Fruit fly (Drosophila melanogaster): ENCODE results near the gene slmb.

The slmb gene

dm6 chr3R:21127352-21127985, at the start of gene slmb, which contains the start of gene CG5793:
Gene slmb, minus strand, starts transcription at chr3R:21127485.
Gene CG5793, plus strand, starts transcription at chr3R:21127573.
- no peak for TF ChIP-seq insv (optimal IDR thresholded peaks at IDR 0.05)
- TF ChIP-seq h (optimal IDR thresholded peaks at IDR 0.05): no peak
- TF ChIP-seq psq (optimal IDR thresholded peaks at IDR 0.05): no peak
- no peak for TF ChIP-seq ttk (optimal IDR thresholded peaks at IDR 0.05)
- no peak for TF ChIP-seq Sin3A (optimal IDR thresholded peaks at IDR 0.05)
- no peak for TF ChIP-seq Myc (optimal IDR thresholded peaks at IDR 0.05)

- TF ChIP-seq ttk (optimal IDR thresholded peaks at IDR 0.05) (no peak), psq (optimal IDR thresholded peaks at IDR 0.05) (no peak), h (optimal IDR thresholded peaks at IDR 0.05) (no peak), Sin3A (optimal IDR thresholded peaks at IDR 0.05) (no peak), insv (optimal IDR thresholded peaks at IDR 0.05) (no peak), Myc (optimal IDR thresholded peaks at IDR 0.05) (no peak)
Measured at dm6 chr3R:21176663-21177145, 49.4 kb upstream of the slmb start.

- TF ChIP-seq insv (optimal IDR thresholded peaks at IDR 0.05) (no peak), Sin3A (optimal IDR thresholded peaks at IDR 0.05) (no peak), psq (optimal IDR thresholded peaks at IDR 0.05) (no peak), ttk (optimal IDR thresholded peaks at IDR 0.05) (no peak), h (optimal IDR thresholded peaks at IDR 0.05) (no peak), Myc (optimal IDR thresholded peaks at IDR 0.05) (no peak)
Measured at dm6 chr3R:21169525-21170149, 42.4 kb upstream of the slmb start.

DNA sequence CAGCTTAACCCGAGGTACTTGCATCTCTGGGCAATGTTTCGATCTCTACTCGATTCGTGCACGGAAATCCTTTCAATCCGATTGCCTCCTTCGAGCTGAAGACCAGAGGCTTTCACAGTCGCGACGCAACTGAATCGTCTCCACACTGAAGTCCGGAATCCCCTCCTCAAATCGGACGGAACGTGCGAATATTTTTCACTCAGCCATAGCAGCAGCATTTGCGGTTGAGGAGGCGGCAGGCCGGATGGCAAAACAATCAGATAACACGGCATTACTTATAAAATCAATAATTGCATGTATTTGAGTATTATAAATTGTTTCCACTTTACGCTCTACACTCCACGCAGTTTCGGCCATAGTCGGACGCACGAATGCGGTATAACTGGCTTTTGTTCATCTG, 40.8 kb upstream of the slmb start, which contains the start of gene Snmp1:
TSS of gene Snmp1 (minus strand) at position 101 of the 400 bp plus-strand sequence.
- no peak for TF ChIP-seq insv (optimal IDR thresholded peaks at IDR 0.05)
- no peak for TF ChIP-seq Myc (optimal IDR thresholded peaks at IDR 0.05)
- no peak for TF ChIP-seq ttk (optimal IDR thresholded peaks at IDR 0.05)
- TF ChIP-seq psq (optimal IDR thresholded peaks at IDR 0.05): no peak
- no peak for TF ChIP-seq h (optimal IDR thresholded peaks at IDR 0.05)
- TF ChIP-seq Sin3A (optimal IDR thresholded peaks at IDR 0.05): no peak

- TF ChIP-seq psq (optimal IDR thresholded peaks at IDR 0.05) (no peak), insv (optimal IDR thresholded peaks at IDR 0.05) (no peak), Myc (optimal IDR thresholded peaks at IDR 0.05) (no peak), h (optimal IDR thresholded peaks at IDR 0.05) (no peak), ttk (optimal IDR thresholded peaks at IDR 0.05) (no peak), Sin3A (optimal IDR thresholded peaks at IDR 0.05) (no peak)
Measured at dm6 chr3R:21163318-21163828, 36.1 kb upstream of the slmb start, which contains the start of gene CG5810. Gene CG5810, plus strand, starts transcription at chr3R:21163778.

DNA sequence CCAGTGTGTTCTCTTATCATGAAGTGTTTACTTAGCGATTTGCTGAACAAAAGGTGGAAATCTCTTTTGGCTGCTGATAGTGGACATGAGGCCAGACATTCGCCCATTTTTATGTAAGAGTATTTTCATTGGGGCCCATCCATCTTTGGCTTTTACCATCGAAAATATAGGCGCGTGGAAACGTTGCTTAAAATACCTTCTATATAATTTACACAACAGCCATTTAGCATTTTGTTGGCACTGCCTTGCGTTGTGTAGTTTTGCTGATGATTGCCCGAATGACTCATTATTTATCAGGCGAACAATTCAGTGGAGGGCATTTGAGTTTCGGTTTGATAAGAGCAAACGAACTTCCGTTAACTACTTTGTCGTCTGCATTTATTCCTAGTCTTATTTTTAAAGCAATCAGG, 34.3 kb upstream of the slmb start:
- TF ChIP-seq insv (optimal IDR thresholded peaks at IDR 0.05) (no peak), Myc (optimal IDR thresholded peaks at IDR 0.05) (no peak), h (optimal IDR thresholded peaks at IDR 0.05) (no peak), psq (optimal IDR thresholded peaks at IDR 0.05) (no peak), ttk (optimal IDR thresholded peaks at IDR 0.05) (no peak), Sin3A (optimal IDR thresholded peaks at IDR 0.05) (no peak)

- TF ChIP-seq psq (optimal IDR thresholded peaks at IDR 0.05) (no peak), insv (optimal IDR thresholded peaks at IDR 0.05) (no peak), ttk (optimal IDR thresholded peaks at IDR 0.05) (no peak), Sin3A (optimal IDR thresholded peaks at IDR 0.05) (no peak), h (optimal IDR thresholded peaks at IDR 0.05) (no peak), Myc (optimal IDR thresholded peaks at IDR 0.05) (no peak)
Measured at dm6 chr3R:21161042-21161532, 33.8 kb upstream of the slmb start, which contains the start of gene cDIP. Gene cDIP, minus strand, starts transcription at chr3R:21161092.

dm6 chr3R:21158643-21159042, 31.4 kb upstream of the slmb start:
- TF ChIP-seq psq (optimal IDR thresholded peaks at IDR 0.05) (no peak), insv (optimal IDR thresholded peaks at IDR 0.05) (no peak), ttk (optimal IDR thresholded peaks at IDR 0.05) (no peak), Sin3A (optimal IDR thresholded peaks at IDR 0.05) (no peak)

DNA sequence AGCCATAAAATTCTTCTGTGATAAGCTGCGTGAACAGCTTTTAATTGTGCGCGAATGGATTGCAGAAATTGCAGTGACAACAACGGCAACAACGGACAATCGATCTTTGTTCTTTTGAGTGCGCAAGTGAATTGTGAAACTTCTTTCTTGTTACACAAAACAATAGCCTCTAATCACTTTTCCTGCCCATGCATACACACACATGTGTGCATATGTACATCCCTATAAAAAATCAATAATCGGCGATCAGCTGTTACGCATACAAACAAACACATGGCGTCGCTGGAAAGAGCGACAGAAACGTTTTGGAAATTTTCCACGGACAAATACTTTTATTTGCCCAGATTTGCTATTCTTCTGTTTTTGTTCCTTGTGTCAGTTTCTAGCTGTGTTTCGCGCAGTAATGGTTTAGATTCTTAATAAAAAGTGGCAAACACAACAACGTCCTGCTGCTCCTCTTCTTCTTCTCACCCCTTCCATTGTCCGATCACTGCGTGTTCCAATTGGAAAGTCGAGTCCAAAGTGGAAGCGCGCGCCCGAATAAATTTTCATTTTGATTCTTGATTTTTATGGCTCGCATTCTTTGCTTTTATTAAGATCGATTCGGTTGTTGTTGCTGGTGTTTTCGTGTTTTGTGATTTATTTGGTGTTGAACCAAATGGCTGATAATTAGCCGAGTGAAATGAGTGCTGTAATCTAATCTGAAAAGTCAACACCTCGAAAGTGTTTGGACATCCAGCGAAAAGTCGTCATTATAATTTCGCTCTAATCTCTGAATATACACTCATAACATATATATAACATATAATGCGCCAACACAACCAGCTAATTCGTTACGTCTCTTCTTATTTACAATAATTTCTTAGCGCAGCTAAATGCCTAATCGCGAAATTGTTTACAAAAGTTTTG, 29.5 kb upstream of the slmb start:
- TF ChIP-seq Myc (optimal IDR thresholded peaks at IDR 0.05): no peak
- no peak for TF ChIP-seq insv (optimal IDR thresholded peaks at IDR 0.05)
- TF ChIP-seq Sin3A (optimal IDR thresholded peaks at IDR 0.05): no peak
- no peak for TF ChIP-seq ttk (optimal IDR thresholded peaks at IDR 0.05)
- TF ChIP-seq psq (optimal IDR thresholded peaks at IDR 0.05): no peak
- no peak for TF ChIP-seq h (optimal IDR thresholded peaks at IDR 0.05)

dm6 chr3R:21155931-21156488, 28.7 kb upstream of the slmb start:
- TF ChIP-seq insv (optimal IDR thresholded peaks at IDR 0.05) (no peak), Myc (optimal IDR thresholded peaks at IDR 0.05) (no peak), ttk (optimal IDR thresholded peaks at IDR 0.05) (no peak), h (optimal IDR thresholded peaks at IDR 0.05) (no peak), Sin3A (optimal IDR thresholded peaks at IDR 0.05) (no peak), psq (optimal IDR thresholded peaks at IDR 0.05) (no peak)

DNA sequence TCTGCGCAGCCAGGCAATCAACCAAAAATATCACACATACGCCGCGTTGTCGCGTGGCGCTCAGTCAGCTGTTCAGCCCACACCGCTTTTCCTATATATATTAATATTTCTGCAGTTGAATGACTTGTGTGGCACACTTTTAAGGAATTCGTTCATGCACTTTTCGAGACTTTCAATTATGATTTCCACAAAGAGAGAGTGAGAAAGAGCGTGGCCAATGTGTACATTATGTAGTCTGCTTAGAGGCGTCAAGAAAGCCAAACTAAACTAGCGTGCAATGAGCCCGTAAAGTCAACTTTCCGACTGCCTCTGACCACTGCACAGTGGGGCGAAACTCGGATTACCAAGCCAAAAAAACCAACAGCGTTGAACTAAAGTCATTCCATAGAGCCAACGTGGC, 26.8 kb upstream of the slmb start:
- TF ChIP-seq psq (optimal IDR thresholded peaks at IDR 0.05): no peak
- TF ChIP-seq Sin3A (optimal IDR thresholded peaks at IDR 0.05): no peak
- TF ChIP-seq h (optimal IDR thresholded peaks at IDR 0.05): no peak
- no peak for TF ChIP-seq insv (optimal IDR thresholded peaks at IDR 0.05)
- TF ChIP-seq Myc (optimal IDR thresholded peaks at IDR 0.05): no peak
- TF ChIP-seq ttk (optimal IDR thresholded peaks at IDR 0.05): no peak

Data from Kc167 (cell line).